Worm (Caenorhabditis elegans) whole organism, L4/young adult: ENCODE data around the gene C34F6.11.

ENCODE experiments used
- W03F9.2 ChIP-seq: fragments of 150-350 bp; optimal IDR thresholded peaks from 2 replicates; lab custom pipeline; 2014; ENCODE audit warnings: missing biosample characterization, missing genetic modification characterization
- dao-5 ChIP-seq: sonication (generic microtip); optimal IDR thresholded peaks from 2 replicates; lab custom pipeline; 2016; ENCODE audit warnings: missing genotype, missing genetic modification characterization, moderate library complexity, missing compliant biosample characterization
- him-1 ChIP-seq: sonication (generic microtip); optimal IDR thresholded peaks from 2 replicates; lab custom pipeline; 2016; ENCODE audit warnings: missing genotype, missing genetic modification reagents, missing genetic modification characterization, missing compliant biosample characterization

DNA sequence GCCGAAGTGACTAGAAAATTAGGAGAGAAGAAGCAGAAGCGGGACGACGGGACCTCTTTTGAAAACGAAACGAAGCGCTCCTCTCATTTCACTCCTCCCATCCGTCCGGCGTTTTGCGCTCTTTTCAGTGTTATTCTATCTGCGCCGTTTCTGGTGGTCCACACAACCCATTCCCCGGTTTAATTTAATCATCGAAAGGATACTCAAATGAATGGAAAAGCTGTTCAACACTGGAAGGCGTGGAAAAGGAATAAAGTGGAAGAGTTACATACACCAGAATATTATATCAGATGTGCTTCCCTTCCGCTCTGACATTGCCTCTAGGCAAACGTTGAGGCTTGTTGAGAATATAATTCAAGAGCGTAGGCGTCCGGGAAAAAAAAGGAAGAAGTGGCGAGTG lies 41.3 kb upstream of the C34F6.11 start:
- TF ChIP-seq W03F9.2 (tag; lab: Kevin White, UChicago) = no peak
- no peak for TF ChIP-seq dao-5 (tag; lab: Kevin White, UChicago)
- no peak for TF ChIP-seq him-1 (tag; lab: Kevin White, UChicago)
